Worm (Caenorhabditis elegans): ENCODE data around the gene C43H6.6.

C43H6.6 gene

ce11 chrX:2432459-2432858 lies 37.4 kb downstream of the C43H6.6 start (continued):
- TF ChIP-seq let-607 (tag; optimal IDR thresholded peaks at IDR 0.05) (no peak), ZK185.1 (tag; optimal IDR thresholded peaks at IDR 0.05; ENCODE audit: poor library complexity, severe bottlenecking) (peak; percentile 6), nhr-27 (tag; optimal IDR thresholded peaks at IDR 0.05) (no peak), F23B12.7 (tag; optimal IDR thresholded peaks at IDR 0.05; ENCODE audit: insufficient read depth) (peak; percentile 3), Y56A3A.18 (GFP tag; IDR thresholded peaks at IDR 0.05) (peak; percentile 52; the same call in 1 of the 2 replicates), dpff-1 (tag; optimal IDR thresholded peaks at IDR 0.05) (no peak), sea-2 (GFP tag; IDR thresholded peaks at IDR 0.05) (no peak), ekl-4 (GFP tag; IDR thresholded peaks at IDR 0.05) (0 out of 2 replicates have a peak, but pooled peaks have one; percentile 26), nhr-80 (tag; optimal IDR thresholded peaks at IDR 0.05) (peak; percentile 91), ztf-26 (tag; optimal IDR thresholded peaks at IDR 0.05) (peak; percentile 20), madf-3 (GFP tag; IDR thresholded peaks at IDR 0.05) (no peak), ccch-3 (GFP tag; optimal IDR thresholded peaks at IDR 0.05) (no peak), F52B5.7 (tag; optimal IDR thresholded peaks at IDR 0.05) (no peak), aptf-3 (GFP tag; IDR thresholded peaks at IDR 0.05) (no peak), athp-1 (tag; optimal IDR thresholded peaks at IDR 0.05) (no peak), lin-26 (GFP tag; IDR thresholded peaks at IDR 0.05) (0 out of 2 replicates have a peak, but pooled peaks have one; percentile 14), B0261.1 (tag; optimal IDR thresholded peaks at IDR 0.05) (no peak), Y53G8AR.9 (GFP tag; conservative IDR thresholded peaks at IDR 0.05) (0 out of 2 replicates have a peak, but pooled peaks have one; percentile 26), F57C9.4 (tag; optimal IDR thresholded peaks at IDR 0.05) (no peak), xnd-1 (tag; optimal IDR thresholded peaks at IDR 0.05) (no peak), zfh-2 (GFP tag; conservative IDR thresholded peaks at IDR 0.05) (peak; percentile 98), die-1 (tag; optimal IDR thresholded peaks at IDR 0.05) (no peak), lin-40 (tag; optimal IDR thresholded peaks at IDR 0.05) (peak; percentile 44), dox-1 (GFP tag; IDR thresholded peaks at IDR 0.05) (peak; percentile 55; the same call in 1 of the 2 replicates), egl-44 (GFP tag; IDR thresholded peaks at IDR 0.05) (no peak), madf-6 (GFP tag; IDR thresholded peaks at IDR 0.05) (no peak), ztf-22 (GFP tag; optimal IDR thresholded peaks at IDR 0.05) (no peak), egrh-3 (GFP tag; IDR thresholded peaks at IDR 0.05) (peak; percentile 93), T26A5.8 (tag; optimal IDR thresholded peaks at IDR 0.05) (no peak), akir-1 (GFP tag; optimal IDR thresholded peaks at IDR 0.05) (no peak), rpc-1 (optimal IDR thresholded peaks at IDR 0.05) (no peak), rpc-1 (tag; optimal IDR thresholded peaks at IDR 0.05) (no peak), lsy-27 (tag; optimal IDR thresholded peaks at IDR 0.05; ENCODE audit: borderline replicate concordance, insufficient read depth) (no peak), cebp-1 (GFP tag; IDR thresholded peaks at IDR 0.05) (0 out of 2 replicates have a peak, but pooled peaks have one; percentile 29), cebp-1 (tag; optimal IDR thresholded peaks at IDR 0.05) (no peak), hmg-1.2 (GFP tag; IDR thresholded peaks at IDR 0.05) (peak; percentile 58), C17E4.6 (GFP tag; IDR thresholded peaks at IDR 0.05) (no peak), fkh-3 (tag; optimal IDR thresholded peaks at IDR 0.05) (no peak), Y67H2A.10 (GFP tag; conservative IDR thresholded peaks at IDR 0.05) (no peak), hrde-1 (tag; optimal IDR thresholded peaks at IDR 0.05; ENCODE audit: borderline replicate concordance) (no peak), nhr-90 (tag; optimal IDR thresholded peaks at IDR 0.05) (peak; percentile 13), bed-2 (GFP tag; IDR thresholded peaks at IDR 0.05) (no peak), unc-130 (GFP tag; optimal IDR thresholded peaks at IDR 0.05) (no peak), ztf-25 (GFP tag; IDR thresholded peaks at IDR 0.05) (no peak), K11D2.4 (GFP tag; IDR thresholded peaks at IDR 0.05) (no peak), D2030.7 (GFP tag; IDR thresholded peaks at IDR 0.05) (no peak), mcd-1 (GFP tag; IDR thresholded peaks at IDR 0.05) (no peak; the same call in 1 of the 2 replicates), rec-8 (tag; optimal IDR thresholded peaks at IDR 0.05) (no peak), ceh-27 (GFP tag; optimal IDR thresholded peaks at IDR 0.05) (peak; percentile 57)

Measured in whole organism, young adult.